Worm (Caenorhabditis elegans) whole organism, late embryonic: ENCODE measurements around the gene Y45G12C.10.
"Not testable (repeated sequence)": the region's sequence is repeated elsewhere in the genome, so short reads cannot be mapped to it uniquely, and the experiment has no call there.

ENCODE experiments used
- C08G9.2 ChIP-seq: sonication (generic microtip); optimal IDR thresholded peaks from 2 replicates; lab custom pipeline; 2016; ENCODE audit warnings: mild to moderate bottlenecking, missing genetic modification characterization, moderate library complexity, missing compliant biosample characterization
- F13H6.1 ChIP-seq: sonication (generic microtip); optimal IDR thresholded peaks from 2 replicates; lab custom pipeline; 2016; ENCODE audit warnings: missing genetic modification characterization, missing compliant biosample characterization
- K09A11.1 ChIP-seq: sonication (generic microtip); optimal IDR thresholded peaks from 2 replicates; lab custom pipeline; 2017; ENCODE audit warnings: antibody characterized with exemption, mild to moderate bottlenecking, missing genetic modification characterization, missing compliant biosample characterization; ENCODE audit not compliant: insufficient read depth
- T23F11.4 ChIP-seq: fragments of 200-800 bp; sonication (Bioruptor generic); optimal IDR thresholded peaks from 2 replicates; lab custom pipeline; 2018; ENCODE audit warnings: mild to moderate bottlenecking, missing genetic modification characterization, missing compliant biosample characterization
- ahr-1 ChIP-seq: sonication (generic microtip); optimal IDR thresholded peaks from 2 replicates; lab custom pipeline; 2016; ENCODE audit warnings: missing genetic modification characterization, missing compliant biosample characterization
- ceh-2 ChIP-seq: sonication (generic microtip); optimal IDR thresholded peaks from 2 replicates; lab custom pipeline; 2016; ENCODE audit warnings: missing genotype, missing genetic modification characterization, missing compliant biosample characterization
- ceh-22 ChIP-seq: sonication (generic microtip); optimal IDR thresholded peaks from 2 replicates; lab custom pipeline; 2017; ENCODE audit warnings: missing biosample characterization, missing genetic modification characterization
- ceh-24 ChIP-seq: sonication (generic microtip); optimal IDR thresholded peaks from 2 replicates; lab custom pipeline; 2016; ENCODE audit warnings: mild to moderate bottlenecking, missing genetic modification characterization, missing compliant biosample characterization
- ceh-30 ChIP-seq: fragments of 150-350 bp; optimal IDR thresholded peaks from 2 replicates; lab custom pipeline; 2014; ENCODE audit warnings: missing biosample characterization, missing genetic modification characterization
- ceh-31 ChIP-seq: sonication (generic microtip); optimal IDR thresholded peaks from 2 replicates; lab custom pipeline; 2016; ENCODE audit warnings: missing genetic modification characterization, missing compliant biosample characterization
- ceh-34 ChIP-seq: sonication (generic microtip); optimal IDR thresholded peaks from 2 replicates; lab custom pipeline; 2016; ENCODE audit warnings: mild to moderate bottlenecking, missing genetic modification characterization, missing compliant biosample characterization
- ceh-45 ChIP-seq: fragments of 200-800 bp; sonication (Bioruptor generic); IDR thresholded peaks from 2 replicates; pipeline ENCODE4 v1.3.6; 2022; ENCODE audit warnings: missing genetic modification reagents, missing genetic modification characterization, missing compliant biosample characterization
- ceh-48 ChIP-seq: sonication (generic microtip); optimal IDR thresholded peaks from 2 replicates; lab custom pipeline; 2016; ENCODE audit warnings: missing genetic modification characterization, inconsistent platforms, missing compliant biosample characterization
- ceh-6 ChIP-seq: fragments of 200-800 bp; sonication (Bioruptor generic); optimal IDR thresholded peaks from 2 replicates; lab custom pipeline; 2018; ENCODE audit warnings: mild to moderate bottlenecking, missing genetic modification characterization, missing compliant biosample characterization
- dmd-4 ChIP-seq: sonication (generic microtip); optimal IDR thresholded peaks from 2 replicates; lab custom pipeline; 2016; ENCODE audit warnings: borderline replicate concordance, missing genetic modification characterization, missing compliant biosample characterization
- elt-2 ChIP-seq: sonication (generic microtip); optimal IDR thresholded peaks from 2 replicates; lab custom pipeline; 2016; ENCODE audit warnings: missing genetic modification reagents, missing genetic modification characterization, missing compliant biosample characterization
- elt-4 ChIP-seq: sonication (generic microtip); optimal IDR thresholded peaks from 2 replicates; lab custom pipeline; 2016; ENCODE audit warnings: missing genetic modification characterization, missing compliant biosample characterization
- ets-4 ChIP-seq: sonication (generic microtip); optimal IDR thresholded peaks from 2 replicates; lab custom pipeline; 2016; ENCODE audit warnings: missing genetic modification characterization, missing compliant biosample characterization
- eyg-1 ChIP-seq: sonication (generic microtip); optimal IDR thresholded peaks from 2 replicates; lab custom pipeline; 2016; ENCODE audit warnings: missing genotype, missing genetic modification characterization, missing compliant biosample characterization
- fax-1 ChIP-seq: sonication (generic microtip); optimal IDR thresholded peaks from 2 replicates; lab custom pipeline; 2016; ENCODE audit warnings: missing genotype, missing genetic modification characterization, missing compliant biosample characterization
- hlh-15 ChIP-seq: sonication (generic microtip); optimal IDR thresholded peaks from 2 replicates; lab custom pipeline; 2016; ENCODE audit warnings: missing genetic modification characterization, missing compliant biosample characterization
- hlh-8 ChIP-seq: sonication (generic microtip); optimal IDR thresholded peaks from 2 replicates; lab custom pipeline; 2016; ENCODE audit warnings: missing genotype, missing genetic modification characterization, missing compliant biosample characterization
- madf-2 ChIP-seq: sonication (generic microtip); optimal IDR thresholded peaks from 2 replicates; lab custom pipeline; 2017; ENCODE audit warnings: missing genetic modification characterization, missing compliant biosample characterization
- mec-3 ChIP-seq: sonication (generic microtip); optimal IDR thresholded peaks from 2 replicates; lab custom pipeline; 2016; ENCODE audit warnings: borderline replicate concordance, missing genetic modification characterization, missing compliant biosample characterization
- nfya-1 ChIP-seq: sonication (generic microtip); optimal IDR thresholded peaks from 2 replicates; lab custom pipeline; 2017; ENCODE audit warnings: missing genetic modification characterization, mild to moderate bottlenecking, missing compliant biosample characterization, antibody characterized with exemption, moderate library complexity
- nhr-232 ChIP-seq: sonication (generic microtip); optimal IDR thresholded peaks from 2 replicates; lab custom pipeline; 2016; ENCODE audit warnings: missing genetic modification characterization, missing compliant biosample characterization
- pag-3 ChIP-seq: sonication (generic microtip); optimal IDR thresholded peaks from 2 replicates; lab custom pipeline; 2016; ENCODE audit warnings: missing compliant biosample characterization, missing genetic modification characterization, borderline replicate concordance
- pat-9 ChIP-seq: fragments of 200-800 bp; sonication (Bioruptor generic); optimal IDR thresholded peaks from 2 replicates; lab custom pipeline; 2018; ENCODE audit warnings: mild to moderate bottlenecking, missing genetic modification characterization, moderate library complexity, missing compliant biosample characterization
- pqm-1 ChIP-seq: sonication (generic microtip); optimal IDR thresholded peaks from 2 replicates; lab custom pipeline; 2016; ENCODE audit warnings: missing genetic modification characterization, missing compliant biosample characterization
- pros-1 ChIP-seq: fragments of 150-350 bp; optimal IDR thresholded peaks from 2 replicates; lab custom pipeline; 2014; ENCODE audit warnings: missing biosample characterization, missing genetic modification reagents, missing genetic modification characterization
- ref-2 ChIP-seq: sonication (generic microtip); optimal IDR thresholded peaks from 2 replicates; lab custom pipeline; 2016; ENCODE audit warnings: missing genetic modification characterization, missing compliant biosample characterization
- syd-9 ChIP-seq: sonication (generic microtip); optimal IDR thresholded peaks from 2 replicates; lab custom pipeline; 2016; ENCODE audit warnings: mild to moderate bottlenecking, missing genetic modification characterization, moderate library complexity, missing compliant biosample characterization
- tbx-7 ChIP-seq: sonication (generic microtip); optimal IDR thresholded peaks from 2 replicates; lab custom pipeline; 2016; ENCODE audit warnings: missing genotype, missing genetic modification characterization, missing compliant biosample characterization
- unc-86 ChIP-seq: sonication (generic microtip); optimal IDR thresholded peaks from 2 replicates; lab custom pipeline; 2016; ENCODE audit warnings: missing genetic modification characterization, missing compliant biosample characterization
- ztf-16 ChIP-seq: sonication (generic microtip); optimal IDR thresholded peaks from 2 replicates; lab custom pipeline; 2017; ENCODE audit warnings: missing genetic modification characterization, missing compliant biosample characterization

Gene Y45G12C.10

DNA sequence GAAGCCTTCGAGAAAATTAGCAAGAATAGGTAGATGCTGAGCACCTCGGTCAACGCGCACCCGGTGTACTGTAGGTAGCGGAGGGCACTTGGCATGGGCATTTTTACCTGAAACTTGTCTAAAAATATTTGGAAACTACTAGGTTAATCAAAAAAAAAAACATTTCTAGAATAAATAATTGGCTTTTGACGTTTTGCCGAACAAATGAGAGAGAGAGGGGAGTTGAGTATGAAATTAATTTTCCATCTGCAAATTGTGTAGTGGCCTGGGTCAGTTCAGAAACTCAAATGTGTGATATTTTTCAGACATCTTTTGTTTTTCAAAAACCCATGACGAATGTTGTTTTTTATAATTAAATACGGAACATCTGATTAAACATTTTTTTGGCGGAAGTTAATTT lies at the start of gene Y45G12C.10:
Gene Y45G12C.10, minus strand, starts transcription at position 101 of the 400 bp plus-strand sequence.
- not testable (repeated sequence) for TF ChIP-seq ceh-22 (tag; lab: Kevin White, UChicago); ceh-6 (GFP tag; lab: Kevin White, UChicago); mec-3

DNA sequence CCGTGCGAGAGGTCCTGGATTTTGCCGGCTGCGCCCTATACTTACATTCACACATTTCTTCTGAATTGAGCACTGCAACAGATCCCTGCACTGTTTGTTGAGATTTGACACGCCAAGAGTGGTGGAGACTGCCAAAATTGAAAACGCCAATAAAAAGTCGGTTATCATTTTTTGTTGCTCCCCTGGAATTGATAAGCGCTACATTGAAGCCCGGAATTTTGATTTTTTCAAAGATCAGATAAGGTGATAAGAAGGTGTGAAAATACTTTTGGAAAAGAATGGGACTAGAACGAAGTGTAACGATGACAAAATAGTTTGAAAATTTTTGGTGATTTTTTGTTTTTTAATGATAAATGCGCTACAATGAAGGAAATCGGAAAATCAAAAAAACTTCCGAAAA lies 49.5 kb upstream of the Y45G12C.10 start, which contains the start of gene C29G2.6:
Gene C29G2.6, minus strand, starts transcription at position 182 of the 400 bp plus-strand sequence.
- no peak for TF ChIP-seq ceh-6 (GFP tag; lab: Kevin White, UChicago)
- TF ChIP-seq ceh-34 (tag; lab: Kevin White, UChicago) = no peak
- no peak for TF ChIP-seq ceh-45
- no peak for TF ChIP-seq ceh-24 (tag; lab: Kevin White, UChicago)
- no peak for TF ChIP-seq syd-9 (tag; lab: Kevin White, UChicago)
- TF ChIP-seq nfya-1 (tag; lab: Kevin White, UChicago) = no peak
- no peak for TF ChIP-seq ref-2 (tag; lab: Kevin White, UChicago)

DNA sequence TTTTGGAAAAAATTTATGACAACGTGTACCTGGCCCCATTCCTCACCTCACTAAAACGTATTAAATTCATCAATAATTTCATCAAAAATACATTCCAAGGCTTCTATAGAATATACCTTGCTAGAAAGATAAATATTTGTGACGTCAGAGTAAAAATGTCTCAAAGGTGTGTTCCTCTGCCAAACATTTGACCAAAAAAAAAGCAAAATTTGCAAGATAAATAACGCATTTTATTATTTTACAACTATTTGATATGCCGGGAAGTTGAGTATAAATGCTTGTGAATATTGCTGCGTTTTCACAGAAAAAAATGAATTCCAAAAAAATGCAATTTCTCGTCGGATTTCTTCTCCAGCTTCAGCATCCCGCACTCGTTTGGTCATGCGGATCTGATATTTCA lies 44.4 kb upstream of the Y45G12C.10 start, which contains the start of gene C29G2.3:
Gene C29G2.3, plus strand, starts transcription at position 301 of the 400 bp plus-strand sequence.
- TF ChIP-seq ahr-1 (tag; lab: Kevin White, UChicago) = no peak
- TF ChIP-seq dmd-4 (tag; lab: Kevin White, UChicago) = no peak
- no peak for TF ChIP-seq unc-86 (tag; lab: Kevin White, UChicago)
- no peak for TF ChIP-seq ceh-30 (tag; lab: Kevin White, UChicago)
- no peak for TF ChIP-seq C08G9.2 (tag; lab: Kevin White, UChicago)
- TF ChIP-seq pros-1 (tag; lab: Kevin White, UChicago) = no peak
- no peak for TF ChIP-seq tbx-7
- TF ChIP-seq pqm-1 (tag; lab: Kevin White, UChicago) = no peak
- TF ChIP-seq ets-4 = no peak
- TF ChIP-seq F13H6.1 (tag; lab: Kevin White, UChicago) = no peak
- no peak for TF ChIP-seq hlh-8 (tag; lab: Kevin White, UChicago)
- TF ChIP-seq mec-3 = no peak

DNA sequence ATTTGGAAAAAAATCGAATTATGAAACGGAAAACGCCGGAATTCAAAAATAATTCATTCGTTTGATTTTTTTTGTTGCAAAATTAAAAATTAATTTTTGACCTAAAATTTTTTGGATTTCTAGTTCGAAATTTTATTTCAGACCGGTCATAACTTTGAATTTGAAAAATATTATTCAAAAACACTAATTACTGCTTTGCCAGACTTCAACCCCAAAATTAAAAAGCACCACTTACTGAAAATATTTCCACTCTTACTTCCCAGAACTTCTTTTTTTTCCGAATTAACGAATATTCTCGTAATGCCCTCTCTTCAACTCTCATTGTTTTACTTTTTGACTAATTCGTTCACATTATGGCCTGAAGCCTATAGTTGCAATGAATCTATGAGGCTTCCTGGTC lies 41.4 kb upstream of the Y45G12C.10 start, which contains the start of gene srt-4:
Gene srt-4, plus strand, starts transcription at position 301 of the 400 bp plus-strand sequence.
- TF ChIP-seq ztf-16 (tag; lab: Kevin White, UChicago) (no peak), C08G9.2 (tag; lab: Kevin White, UChicago) (no peak), ceh-48 (tag; lab: Kevin White, UChicago) (no peak), fax-1 (tag; lab: Kevin White, UChicago) (no peak), nfya-1 (tag; lab: Kevin White, UChicago) (no peak), tbx-7 (no peak), T23F11.4 (no peak), dmd-4 (tag; lab: Kevin White, UChicago) (no peak), pat-9 (tag; lab: Kevin White, UChicago) (no peak), K09A11.1 (tag; lab: Kevin White, UChicago) (no peak), hlh-15 (tag; lab: Kevin White, UChicago) (no peak), ets-4 (no peak), madf-2 (tag; lab: Kevin White, UChicago) (no peak), pros-1 (tag; lab: Kevin White, UChicago) (no peak), ceh-45 (no peak), ceh-31 (tag; lab: Kevin White, UChicago) (no peak), nhr-232 (tag; lab: Kevin White, UChicago) (no peak), elt-4 (tag; lab: Kevin White, UChicago) (no peak)

DNA sequence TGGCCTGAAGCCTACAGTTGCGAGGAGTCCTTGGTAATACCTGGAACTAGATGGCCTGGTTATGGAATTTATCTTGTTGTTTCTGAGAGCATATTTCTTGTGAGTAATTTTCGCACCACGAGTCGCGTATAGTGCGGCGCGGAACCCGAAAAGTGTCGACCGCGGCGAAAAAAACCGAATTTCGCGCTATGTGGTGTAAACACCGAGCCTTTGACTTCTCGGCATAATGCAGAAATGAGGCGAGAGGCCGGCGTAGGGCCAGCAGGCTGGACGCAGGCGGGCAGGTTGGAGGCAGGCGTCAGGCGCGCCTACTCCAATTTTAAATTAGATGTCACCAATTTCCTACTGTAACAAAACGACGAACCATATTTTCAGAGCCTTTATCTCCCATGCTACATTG lies 39.5 kb upstream of the Y45G12C.10 start:
- TF ChIP-seq mec-3 (no peak), pros-1 (tag; lab: Kevin White, UChicago) (no peak), eyg-1 (tag; lab: Kevin White, UChicago) (no peak), ceh-6 (GFP tag; lab: Kevin White, UChicago) (no peak), fax-1 (tag; lab: Kevin White, UChicago) (no peak), pag-3 (tag; lab: Kevin White, UChicago) (no peak), ceh-22 (tag; lab: Kevin White, UChicago) (no peak), elt-2 (no peak), pqm-1 (tag; lab: Kevin White, UChicago) (no peak), dmd-4 (tag; lab: Kevin White, UChicago) (no peak), ceh-2 (no peak), ceh-34 (tag; lab: Kevin White, UChicago) (no peak), ceh-24 (tag; lab: Kevin White, UChicago) (no peak)
